Fruit fly (Drosophila melanogaster): ENCODE data around the gene FER.

FER gene

dm6 chr3R:9331861-9332260 is 62.5 kb downstream of the FER start, which contains the start of gene CG16749:
Gene CG16749, minus strand, starts transcription at chr3R:9331885.
- peak; percentile 26; the same call in 1 of the 2 replicates for TF ChIP-seq GATAe (GFP tag; conservative IDR thresholded peaks at IDR 0.05)
- TF ChIP-seq exex (tag; optimal IDR thresholded peaks at IDR 0.05) = peak; percentile 93
- peak; percentile 10 for TF ChIP-seq sug (tag; optimal IDR thresholded peaks at IDR 0.05)
- TF ChIP-seq CG6689 (GFP tag; IDR thresholded peaks at IDR 0.05) = no peak
- peak; percentile 21 for TF ChIP-seq grn (GFP tag; optimal IDR thresholded peaks at IDR 0.05)
- TF ChIP-seq hkb (optimal IDR thresholded peaks at IDR 0.05) = peak; percentile 33
- TF ChIP-seq hkb (GFP tag; IDR thresholded peaks at IDR 0.05) = no peak

- TF ChIP-seq Tbp (GFP tag; optimal IDR thresholded peaks at IDR 0.05) (no peak), sug (tag; optimal IDR thresholded peaks at IDR 0.05) (peak; percentile 52), vfl (GFP tag; optimal IDR thresholded peaks at IDR 0.05) (no peak), CG5953 (GFP tag; IDR thresholded peaks at IDR 0.05) (0 out of 2 replicates have a peak, but pooled peaks have one; percentile 10)
These were observed 64.1 kb downstream of the FER start, which contains the start of gene CG12951 for dm6 chr3R:9330231-9330630. Gene CG12951, minus strand, starts transcription at chr3R:9330331.

- TF ChIP-seq CG13287 (GFP tag; IDR thresholded peaks at IDR 0.05; ENCODE audit: partially characterized antibody) (peak; percentile 11; the same call in 1 of the 2 replicates), pita (GFP tag; optimal IDR thresholded peaks at IDR 0.05) (peak; percentile 4), Sry-δ (GFP tag; optimal IDR thresholded peaks at IDR 0.05) (peak; percentile 0), CHES-1-like (GFP tag; optimal IDR thresholded peaks at IDR 0.05) (no peak), CoRest (tag; optimal IDR thresholded peaks at IDR 0.05) (peak; percentile 34), danr (GFP tag; IDR thresholded peaks at IDR 0.05) (no peak), MTF-1 (GFP tag; optimal IDR thresholded peaks at IDR 0.05; ENCODE audit: borderline replicate concordance) (no peak), Bteb2 (GFP tag; optimal IDR thresholded peaks at IDR 0.05) (no peak), Bgb (GFP tag; IDR thresholded peaks at IDR 0.05; ENCODE audit: partially characterized antibody) (peak; percentile 51; the same call in 1 of the 2 replicates), CG1832 (GFP tag; optimal IDR thresholded peaks at IDR 0.05) (no peak), CG34422 (GFP tag; IDR thresholded peaks at IDR 0.05) (no peak), tup (GFP tag; optimal IDR thresholded peaks at IDR 0.05) (no peak), CG6854 (GFP tag; optimal IDR thresholded peaks at IDR 0.05) (peak; percentile 69), Ets65A (GFP tag) (peak; percentile 53), CG30020 (tag; optimal IDR thresholded peaks at IDR 0.05) (no peak), Xbp1 (GFP tag; optimal IDR thresholded peaks at IDR 0.05) (peak; percentile 8), dysf (GFP tag; IDR thresholded peaks at IDR 0.05) (no peak), Pdp1 (GFP tag; optimal IDR thresholded peaks at IDR 0.05) (no peak), CG8765 (GFP tag; IDR thresholded peaks at IDR 0.05) (no peak), da (GFP tag; optimal IDR thresholded peaks at IDR 0.05) (no peak), CG33213 (GFP tag; optimal IDR thresholded peaks at IDR 0.05) (peak; percentile 16), Drgx (GFP tag; IDR thresholded peaks at IDR 0.05) (no peak), sens (GFP tag) (peak; percentile 21), Abd-B (GFP tag; optimal IDR thresholded peaks at IDR 0.05) (no peak), pum (GFP tag; optimal IDR thresholded peaks at IDR 0.05) (no peak), Dll (GFP tag; IDR thresholded peaks at IDR 0.05; ENCODE audit: partially characterized antibody) (no peak), Dad (GFP tag; optimal IDR thresholded peaks at IDR 0.05) (no peak), CG32532 (GFP tag; IDR thresholded peaks at IDR 0.05) (no peak), nmo (GFP tag; optimal IDR thresholded peaks at IDR 0.05) (peak; percentile 43), Myb (GFP tag; optimal IDR thresholded peaks at IDR 0.05) (peak; percentile 47), CG7357 (GFP tag; IDR thresholded peaks at IDR 0.05) (no peak), gsb (GFP tag; IDR thresholded peaks at IDR 0.05) (no peak), Mrtf (GFP tag; IDR thresholded peaks at IDR 0.05) (no peak), Nf-YC (tag; optimal IDR thresholded peaks at IDR 0.05) (peak; percentile 24), CTCF (GFP tag; optimal IDR thresholded peaks at IDR 0.05) (peak; percentile 77), mam (GFP tag; optimal IDR thresholded peaks at IDR 0.05) (no peak), CG12391 (tag; optimal IDR thresholded peaks at IDR 0.05) (no peak), E2f2 (GFP tag; IDR thresholded peaks at IDR 0.05) (peak; percentile 92), pzg (GFP tag; optimal IDR thresholded peaks at IDR 0.05) (peak; percentile 30)
These were observed 65.5 kb downstream of the FER start for dm6 chr3R:9328812-9329211.

Data from whole organism, embryonic.